Worm (Caenorhabditis elegans) whole organism, L1 larva: ENCODE measurements around the gene acs-6.

ENCODE experiments used
- ceh-8 ChIP-seq: fragments of 200-800 bp; sonication (Bioruptor generic); optimal IDR thresholded peaks from 2 replicates; lab custom pipeline; 2018; ENCODE audit warnings: mild to moderate bottlenecking, missing genetic modification characterization, moderate library complexity, missing compliant biosample characterization
- elt-3 ChIP-seq, 6 experiments: fragments of 150-350 bp in 1 of 6; sonication (generic microtip); optimal IDR thresholded peaks; 2 replicates each; lab custom pipeline; 2017 to 2018; ENCODE audit warnings: missing biosample characterization in 6 of 6, missing genetic modification characterization in 6 of 6, inconsistent platforms in 1 of 6
- fos-1 ChIP-seq: fragments of 150-350 bp; optimal IDR thresholded peaks from 2 replicates; lab custom pipeline; 2014; ENCODE audit warnings: missing biosample characterization, missing genetic modification characterization
- lin-13 ChIP-seq: fragments of 150-350 bp; optimal IDR thresholded peaks from 2 replicates; lab custom pipeline; 2014; ENCODE audit warnings: missing biosample characterization, missing genetic modification reagents, missing genetic modification characterization
- mep-1 ChIP-seq: fragments of 150-350 bp; optimal IDR thresholded peaks from 2 replicates; lab custom pipeline; 2014; ENCODE audit warnings: missing biosample characterization, missing genetic modification characterization
- nhr-11 ChIP-seq: fragments of 150-350 bp; optimal IDR thresholded peaks from 2 replicates; lab custom pipeline; 2014; ENCODE audit warnings: missing biosample characterization, missing genetic modification characterization
- nhr-77 ChIP-seq: fragments of 150-350 bp; optimal IDR thresholded peaks from 2 replicates; lab custom pipeline; 2014; ENCODE audit warnings: missing biosample characterization, missing genetic modification characterization
- pqm-1 ChIP-seq: sonication (generic microtip); optimal IDR thresholded peaks from 3 replicates; lab custom pipeline; 2017; ENCODE audit warnings: missing biosample characterization, missing genetic modification characterization
- unc-98 ChIP-seq: fragments of 200-800 bp; sonication (Bioruptor generic); IDR thresholded peaks from 2 replicates; pipeline ENCODE4 v1.3.6; 2022; ENCODE audit warnings: missing genetic modification characterization, missing compliant biosample characterization
- ztf-11 ChIP-seq, 2 experiments: sonication (generic microtip); optimal IDR thresholded peaks; 2 replicates each; lab custom pipeline; 2016 to 2017; ENCODE audit warnings: missing genetic modification characterization in 2 of 2, missing biosample characterization in 1 of 2, missing compliant biosample characterization in 1 of 2

DNA sequence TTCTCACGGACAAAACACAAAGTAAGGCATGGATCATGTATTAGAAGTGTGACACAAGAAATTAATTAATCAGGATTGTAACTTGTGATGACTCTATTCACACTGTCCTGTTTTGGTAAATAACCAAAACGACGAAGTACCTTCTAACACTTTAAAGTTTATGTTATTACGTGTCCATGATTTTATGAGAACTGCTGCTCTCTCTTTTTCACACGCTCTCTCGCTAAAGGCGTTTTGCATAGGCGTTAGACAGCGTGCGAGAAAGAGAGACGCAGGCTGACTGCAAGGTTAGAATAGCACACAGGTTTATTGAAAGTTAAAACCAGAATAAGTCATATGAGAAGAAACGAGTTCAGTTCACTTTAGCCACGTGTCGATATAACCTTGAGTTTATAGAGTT lies 28.3 kb downstream of the acs-6 start:
- TF ChIP-seq ztf-11 (tag; optimal IDR thresholded peaks at IDR 0.05; lab: Kevin White, UChicago) (no peak), elt-3 (tag; optimal IDR thresholded peaks at IDR 0.05; lab: Kevin White, UChicago) (peak in 1 of 6 experiments; percentile 44), ceh-8 (GFP tag; lab: Kevin White, UChicago) (no peak), fos-1 (tag; lab: Kevin White, UChicago) (no peak), mep-1 (tag; lab: Kevin White, UChicago) (peak; percentile 42), pqm-1 (tag; lab: Kevin White, UChicago) (no peak), lin-13 (GFP tag; lab: Kevin White, UChicago) (no peak), nhr-77 (no peak), nhr-11 (no peak), unc-98 (GFP tag; lab: Robert Waterston, UW) (no peak)
